Worm (Caenorhabditis elegans): Measurements from ENCODE around the gene clec-79.

DNA sequence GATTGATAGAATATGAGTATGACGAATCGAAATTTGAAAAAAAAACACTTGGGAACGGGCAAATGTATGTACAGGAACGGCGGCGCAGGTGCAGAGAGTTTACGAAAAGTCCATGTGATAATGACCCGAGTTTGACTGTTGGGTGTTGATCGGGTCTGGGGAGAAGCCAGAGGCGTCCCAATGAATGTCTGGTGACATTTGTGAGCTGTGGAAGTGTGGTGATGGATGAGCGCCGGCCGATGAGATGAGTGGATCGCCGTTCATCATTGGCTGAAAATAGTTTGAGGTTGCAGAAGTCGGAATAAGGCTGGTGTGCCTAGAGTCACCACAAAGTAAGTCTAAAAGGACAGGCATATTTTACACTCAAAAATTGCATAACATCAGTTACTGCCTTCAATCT is 42.5 kb downstream of the clec-79 start:
- no peak for TF ChIP-seq cog-1 (tag; optimal IDR thresholded peaks at IDR 0.05)
- TF ChIP-seq tab-1 (GFP tag; IDR thresholded peaks at IDR 0.05) = no peak
- TF ChIP-seq T22C8.4 (GFP tag; IDR thresholded peaks at IDR 0.05) = no peak
- no peak for TF ChIP-seq flt-1 (GFP tag; IDR thresholded peaks at IDR 0.05)
- no peak for TF ChIP-seq med-1 (GFP tag; optimal IDR thresholded peaks at IDR 0.05; ENCODE audit: insufficient read depth)
- TF ChIP-seq ztf-29 (GFP tag; IDR thresholded peaks at IDR 0.05) = no peak

Measured in whole organism, midembryonic.